Worm (Caenorhabditis elegans): ENCODE data around the gene C03B1.1.

DNA sequence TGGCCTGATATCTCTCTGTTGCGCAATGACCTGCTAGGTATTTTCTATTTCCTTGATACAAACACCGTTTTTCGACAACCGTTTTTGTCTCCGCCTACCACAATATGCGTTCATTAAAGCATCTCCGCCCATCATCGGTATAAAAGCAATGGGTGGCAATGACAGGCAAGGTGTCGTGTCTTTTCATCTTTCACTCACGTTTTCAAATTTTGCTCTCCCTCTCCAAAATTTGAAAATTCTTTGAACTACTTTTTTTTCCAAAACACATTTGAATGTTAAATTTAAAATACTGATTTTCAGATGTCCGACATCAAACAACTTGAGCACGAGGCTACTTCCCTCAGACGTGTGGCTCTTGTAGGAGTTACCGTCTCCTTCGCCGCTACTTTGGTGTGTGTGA is 45.7 kb upstream of the C03B1.1 start, which contains the start of gene col-169:
- TF ChIP-seq him-1 (tag; optimal IDR thresholded peaks at IDR 0.05) (no peak), dao-5 (tag; optimal IDR thresholded peaks at IDR 0.05) (no peak)
